Fruit fly (Drosophila melanogaster) S2 (cell line): ENCODE measurements around the gene trus.

Source experiments
- CG8478 ChIP-seq: fragments of >200 bp; optimal IDR thresholded peaks from 2 replicates; lab custom pipeline; 2018
- CTCF ChIP-seq, 2 experiments: fragments of >200 bp; optimal IDR thresholded peaks; 2 replicates each; lab custom pipeline; 2018

- TF ChIP-seq CG8478 (lab: Kevin White, UChicago) = no peak
- TF ChIP-seq CTCF (optimal IDR thresholded peaks at IDR 0.05; lab: Kevin White, UChicago) = no peak
Measured at dm6 chr3R:12429120-12429610, 27.2 kb upstream of the trus start, which contains the start of the genes CG5641 and CG5245.
